Fruit fly (Drosophila melanogaster): ENCODE results near the gene B4.

Gene B4

DNA sequence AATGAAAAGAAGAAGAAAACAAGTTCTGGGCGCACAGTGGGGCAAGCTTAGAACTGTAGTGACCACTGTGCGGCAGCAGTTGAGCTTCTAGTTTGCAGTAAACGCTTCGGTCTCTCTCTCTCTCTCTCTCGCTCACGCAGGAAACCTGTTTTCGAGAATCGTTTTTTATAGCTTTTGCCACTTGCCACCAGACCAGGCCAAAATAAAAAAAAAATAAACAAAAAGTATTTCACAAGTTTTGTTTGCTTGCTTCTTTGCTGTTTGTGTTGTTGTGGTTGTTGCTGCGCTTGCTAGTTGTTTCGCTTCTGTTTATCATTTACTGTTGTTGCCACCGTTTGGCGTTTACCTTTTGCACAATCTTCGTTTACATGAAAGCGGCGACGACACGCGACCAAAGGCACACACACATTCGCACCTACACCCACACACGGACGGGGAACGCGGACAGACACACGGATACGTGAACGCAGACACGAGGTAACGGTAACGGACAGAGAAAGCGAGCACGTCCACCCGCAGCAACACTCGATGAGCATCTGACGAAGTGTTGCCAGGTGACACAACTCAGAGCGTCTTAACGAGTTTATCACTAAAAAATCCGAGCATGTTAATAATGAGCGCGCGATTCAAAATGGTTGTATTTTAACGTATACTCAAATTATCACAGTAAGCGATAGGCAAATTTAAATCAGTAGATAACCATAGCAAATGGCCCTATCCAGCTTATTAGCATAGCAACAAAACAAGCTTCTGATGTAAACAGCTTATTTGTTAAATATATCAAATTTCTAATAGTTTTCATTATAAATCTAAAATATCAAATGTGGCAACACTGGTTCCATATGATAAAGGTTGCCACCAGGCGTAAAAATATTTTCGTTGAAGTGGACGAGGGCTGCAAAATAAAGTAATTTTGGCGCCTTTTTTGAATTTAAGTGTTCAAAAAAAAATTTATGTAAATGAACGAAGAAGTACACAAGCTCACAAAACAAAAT is at the start of gene B4 (continued):
- TF ChIP-seq CG4328 (GFP tag; optimal IDR thresholded peaks at IDR 0.05): peak; percentile 19
- peak; percentile 6 for TF ChIP-seq lilli (GFP tag; optimal IDR thresholded peaks at IDR 0.05)
- peak; percentile 46 for TF ChIP-seq CG17385 (GFP tag; optimal IDR thresholded peaks at IDR 0.05)
- TF ChIP-seq Six4 (GFP tag; optimal IDR thresholded peaks at IDR 0.05): no peak
- TF ChIP-seq CG11504 (tag; optimal IDR thresholded peaks at IDR 0.05): peak; percentile 6
- TF ChIP-seq gcm (GFP tag; optimal IDR thresholded peaks at IDR 0.05): peak; percentile 31
- TF ChIP-seq mam (GFP tag; optimal IDR thresholded peaks at IDR 0.05): no peak
- peak; percentile 26 for TF ChIP-seq sd (tag; optimal IDR thresholded peaks at IDR 0.05)
- peak; percentile 1 to 70 for TF ChIP-seq bsh (GFP tag; optimal IDR thresholded peaks at IDR 0.05)
- peak; percentile 68 for TF ChIP-seq Sin3A (optimal IDR thresholded peaks at IDR 0.05)
- TF ChIP-seq NFAT (GFP tag; IDR thresholded peaks at IDR 0.05): peak; percentile 74; the same call in 1 of the 2 replicates
- TF ChIP-seq Atf3 (GFP tag; optimal IDR thresholded peaks at IDR 0.05): no peak
- TF ChIP-seq CG8478 (optimal IDR thresholded peaks at IDR 0.05): no peak
- TF ChIP-seq CG9437 (GFP tag; optimal IDR thresholded peaks at IDR 0.05): no peak
- no peak for TF ChIP-seq gem (tag; optimal IDR thresholded peaks at IDR 0.05)
- no peak for TF ChIP-seq hbn (GFP tag; IDR thresholded peaks at IDR 0.05; ENCODE audit: partially characterized antibody)
- no peak for TF ChIP-seq Ptx1 (GFP tag; IDR thresholded peaks at IDR 0.05)
- TF ChIP-seq CG10431 (GFP tag; optimal IDR thresholded peaks at IDR 0.05): peak; percentile 62
- TF ChIP-seq chm (GFP tag; IDR thresholded peaks at IDR 0.05): peak; percentile 77
- no peak for TF ChIP-seq cad (GFP tag; optimal IDR thresholded peaks at IDR 0.05)
- peak in 1 of 3 experiments; percentile 6 for TF ChIP-seq lola (GFP tag; optimal IDR thresholded peaks at IDR 0.05)
- peak; percentile 48 for TF ChIP-seq nerfin-1 (tag; optimal IDR thresholded peaks at IDR 0.05)
- TF ChIP-seq Stat92E (GFP tag; optimal IDR thresholded peaks at IDR 0.05): peak in 1 of 3 experiments; percentile 28
- no peak for TF ChIP-seq en (GFP tag; optimal IDR thresholded peaks at IDR 0.05)
- no peak for TF ChIP-seq Vsx1 (GFP tag; optimal IDR thresholded peaks at IDR 0.05)
- no peak for TF ChIP-seq CG14667 (GFP tag; IDR thresholded peaks at IDR 0.05)
- no peak for TF ChIP-seq Neu2 (GFP tag; optimal IDR thresholded peaks at IDR 0.05; ENCODE audit: borderline replicate concordance)
- peak; percentile 9 for TF ChIP-seq grn (GFP tag; optimal IDR thresholded peaks at IDR 0.05)
- no peak for TF ChIP-seq CG10654 (GFP tag; optimal IDR thresholded peaks at IDR 0.05)
- peak; percentile 10 for TF ChIP-seq CG33213 (GFP tag; optimal IDR thresholded peaks at IDR 0.05)
- TF ChIP-seq Sox102F (GFP tag; optimal IDR thresholded peaks at IDR 0.05): no peak
- TF ChIP-seq CG13624 (GFP tag; optimal IDR thresholded peaks at IDR 0.05): peak; percentile 42
- peak; percentile 10 for TF ChIP-seq p53 (GFP tag; optimal IDR thresholded peaks at IDR 0.05)
- TF ChIP-seq CG15514 (GFP tag; optimal IDR thresholded peaks at IDR 0.05): peak; percentile 57
- TF ChIP-seq dmrt11E (tag; optimal IDR thresholded peaks at IDR 0.05): no peak
- TF ChIP-seq Taf1 (GFP tag; IDR thresholded peaks at IDR 0.05): no peak
- peak; percentile 69 for TF ChIP-seq fd64A (GFP tag; optimal IDR thresholded peaks at IDR 0.05)
- no peak for TF ChIP-seq Doc3 (GFP tag; IDR thresholded peaks at IDR 0.05; ENCODE audit: partially characterized antibody)
- TF ChIP-seq HmgZ (tag; optimal IDR thresholded peaks at IDR 0.05): peak; percentile 12
- TF ChIP-seq bbx (GFP tag; IDR thresholded peaks at IDR 0.05; ENCODE audit: partially characterized antibody): peak; percentile 66
- TF ChIP-seq ranshi (GFP tag; IDR thresholded peaks at IDR 0.05): 0 out of 2 replicates have a peak, but pooled peaks have one; percentile 3
- TF ChIP-seq CkIIα-i1 (GFP tag; IDR thresholded peaks at IDR 0.05): no peak
- TF ChIP-seq CG13424 (tag; optimal IDR thresholded peaks at IDR 0.05): no peak
- no peak for TF ChIP-seq CG17612 (GFP tag; IDR thresholded peaks at IDR 0.05)
- TF ChIP-seq CG31441 (GFP tag; IDR thresholded peaks at IDR 0.05): no peak
- no peak for TF ChIP-seq CG3065 (GFP tag; optimal IDR thresholded peaks at IDR 0.05)
- no peak for TF ChIP-seq CG1792 (GFP tag; optimal IDR thresholded peaks at IDR 0.05)
- TF ChIP-seq CG2678 (tag; optimal IDR thresholded peaks at IDR 0.05): peak; percentile 38

Measured in whole organism, embryonic.